Worm (Caenorhabditis elegans) whole organism, late embryonic: ENCODE measurements around the gene AC3.5.

Experiments used
- K09A11.1 ChIP-seq: sonication (generic microtip); optimal IDR thresholded peaks from 2 replicates; lab custom pipeline; 2017; ENCODE audit warnings: antibody characterized with exemption, mild to moderate bottlenecking, missing genetic modification characterization, missing compliant biosample characterization; ENCODE audit not compliant: insufficient read depth
- T23F11.4 ChIP-seq: fragments of 200-800 bp; sonication (Bioruptor generic); optimal IDR thresholded peaks from 2 replicates; lab custom pipeline; 2018; ENCODE audit warnings: mild to moderate bottlenecking, missing genetic modification characterization, missing compliant biosample characterization
- ahr-1 ChIP-seq: sonication (generic microtip); optimal IDR thresholded peaks from 2 replicates; lab custom pipeline; 2016; ENCODE audit warnings: missing genetic modification characterization, missing compliant biosample characterization
- ama-1 ChIP-seq: fragments of 150-350 bp; optimal IDR thresholded peaks from 2 replicates; lab custom pipeline; 2014
- ceh-18 ChIP-seq: sonication (generic microtip); optimal IDR thresholded peaks from 2 replicates; lab custom pipeline; 2016; ENCODE audit warnings: missing genetic modification characterization, missing compliant biosample characterization
- ceh-2 ChIP-seq: sonication (generic microtip); optimal IDR thresholded peaks from 2 replicates; lab custom pipeline; 2016; ENCODE audit warnings: missing genotype, missing genetic modification characterization, missing compliant biosample characterization
- ceh-30 ChIP-seq: fragments of 150-350 bp; optimal IDR thresholded peaks from 2 replicates; lab custom pipeline; 2014; ENCODE audit warnings: missing biosample characterization, missing genetic modification characterization
- ceh-31 ChIP-seq: sonication (generic microtip); optimal IDR thresholded peaks from 2 replicates; lab custom pipeline; 2016; ENCODE audit warnings: missing genetic modification characterization, missing compliant biosample characterization
- ceh-34 ChIP-seq: sonication (generic microtip); optimal IDR thresholded peaks from 2 replicates; lab custom pipeline; 2016; ENCODE audit warnings: mild to moderate bottlenecking, missing genetic modification characterization, missing compliant biosample characterization
- ceh-6 ChIP-seq: fragments of 200-800 bp; sonication (Bioruptor generic); optimal IDR thresholded peaks from 2 replicates; lab custom pipeline; 2018; ENCODE audit warnings: mild to moderate bottlenecking, missing genetic modification characterization, missing compliant biosample characterization
- ceh-9 ChIP-seq: sonication (generic microtip); optimal IDR thresholded peaks from 2 replicates; lab custom pipeline; 2016; ENCODE audit warnings: mild to moderate bottlenecking, missing genetic modification characterization, inconsistent platforms, missing compliant biosample characterization
- elt-2 ChIP-seq: sonication (generic microtip); optimal IDR thresholded peaks from 2 replicates; lab custom pipeline; 2016; ENCODE audit warnings: missing genetic modification reagents, missing genetic modification characterization, missing compliant biosample characterization
- ets-4 ChIP-seq: sonication (generic microtip); optimal IDR thresholded peaks from 2 replicates; lab custom pipeline; 2016; ENCODE audit warnings: missing genetic modification characterization, missing compliant biosample characterization
- fkh-10 ChIP-seq: fragments of 150-350 bp; optimal IDR thresholded peaks from 2 replicates; lab custom pipeline; 2014; ENCODE audit warnings: missing biosample characterization, missing genetic modification reagents, missing genetic modification characterization
- fkh-6 ChIP-seq: sonication (generic microtip); optimal IDR thresholded peaks from 2 replicates; lab custom pipeline; 2016; ENCODE audit warnings: missing genetic modification characterization, missing compliant biosample characterization
- hlh-13 ChIP-seq: fragments of 200-800 bp; sonication (Bioruptor generic); optimal IDR thresholded peaks from 2 replicates; lab custom pipeline; 2018; ENCODE audit warnings: mild to moderate bottlenecking, missing genetic modification characterization, missing compliant biosample characterization
- hlh-30 ChIP-seq: sonication (generic microtip); optimal IDR thresholded peaks from 2 replicates; lab custom pipeline; 2017; ENCODE audit warnings: antibody characterized with exemption, missing genetic modification characterization, missing compliant biosample characterization; ENCODE audit not compliant: insufficient read depth
- hlh-8 ChIP-seq: sonication (generic microtip); optimal IDR thresholded peaks from 2 replicates; lab custom pipeline; 2016; ENCODE audit warnings: missing genotype, missing genetic modification characterization, missing compliant biosample characterization
- nfya-1 ChIP-seq: sonication (generic microtip); optimal IDR thresholded peaks from 2 replicates; lab custom pipeline; 2017; ENCODE audit warnings: missing genetic modification characterization, mild to moderate bottlenecking, missing compliant biosample characterization, antibody characterized with exemption, moderate library complexity
- nhr-232 ChIP-seq: sonication (generic microtip); optimal IDR thresholded peaks from 2 replicates; lab custom pipeline; 2016; ENCODE audit warnings: missing genetic modification characterization, missing compliant biosample characterization
- npax-4 ChIP-seq: sonication (generic microtip); optimal IDR thresholded peaks from 2 replicates; lab custom pipeline; 2016; ENCODE audit warnings: missing genetic modification characterization, missing compliant biosample characterization
- odd-2 ChIP-seq: sonication (generic microtip); optimal IDR thresholded peaks from 2 replicates; lab custom pipeline; 2017; ENCODE audit warnings: antibody characterized with exemption, mild to moderate bottlenecking, missing genetic modification characterization, missing compliant biosample characterization
- pat-9 ChIP-seq: fragments of 200-800 bp; sonication (Bioruptor generic); optimal IDR thresholded peaks from 2 replicates; lab custom pipeline; 2018; ENCODE audit warnings: mild to moderate bottlenecking, missing genetic modification characterization, moderate library complexity, missing compliant biosample characterization
- pax-1 ChIP-seq: fragments of 150-350 bp; optimal IDR thresholded peaks from 2 replicates; lab custom pipeline; 2014; ENCODE audit warnings: missing biosample characterization, missing genetic modification characterization
- pha-2 ChIP-seq: sonication (generic microtip); optimal IDR thresholded peaks from 2 replicates; lab custom pipeline; 2017; ENCODE audit warnings: mild to moderate bottlenecking, missing genetic modification characterization, missing compliant biosample characterization
- sdc-2 ChIP-seq: sonication (generic microtip); optimal IDR thresholded peaks from 2 replicates; lab custom pipeline; 2016; ENCODE audit warnings: missing genotype, missing genetic modification characterization, missing compliant biosample characterization
- sox-4 ChIP-seq: sonication (generic microtip); optimal IDR thresholded peaks from 2 replicates; lab custom pipeline; 2017; ENCODE audit warnings: mild to moderate bottlenecking, missing genetic modification characterization, inconsistent platforms, missing compliant biosample characterization
- syd-9 ChIP-seq: sonication (generic microtip); optimal IDR thresholded peaks from 2 replicates; lab custom pipeline; 2016; ENCODE audit warnings: mild to moderate bottlenecking, missing genetic modification characterization, moderate library complexity, missing compliant biosample characterization
- tbx-7 ChIP-seq: sonication (generic microtip); optimal IDR thresholded peaks from 2 replicates; lab custom pipeline; 2016; ENCODE audit warnings: missing genotype, missing genetic modification characterization, missing compliant biosample characterization
- ttx-3 ChIP-seq: sonication (generic microtip); optimal IDR thresholded peaks from 2 replicates; lab custom pipeline; 2016; ENCODE audit warnings: missing genetic modification reagents, missing genetic modification characterization, missing compliant biosample characterization
- unc-42 ChIP-seq: sonication (generic microtip); optimal IDR thresholded peaks from 2 replicates; lab custom pipeline; 2016; ENCODE audit warnings: missing genotype, missing genetic modification characterization, missing compliant biosample characterization
- unc-86 ChIP-seq: sonication (generic microtip); optimal IDR thresholded peaks from 2 replicates; lab custom pipeline; 2016; ENCODE audit warnings: missing genetic modification characterization, missing compliant biosample characterization
- zip-5 ChIP-seq: sonication (generic microtip); optimal IDR thresholded peaks from 2 replicates; lab custom pipeline; 2016; ENCODE audit warnings: missing genetic modification characterization, missing compliant biosample characterization
- ztf-16 ChIP-seq: sonication (generic microtip); optimal IDR thresholded peaks from 2 replicates; lab custom pipeline; 2017; ENCODE audit warnings: missing genetic modification characterization, missing compliant biosample characterization

AC3.5 gene

DNA sequence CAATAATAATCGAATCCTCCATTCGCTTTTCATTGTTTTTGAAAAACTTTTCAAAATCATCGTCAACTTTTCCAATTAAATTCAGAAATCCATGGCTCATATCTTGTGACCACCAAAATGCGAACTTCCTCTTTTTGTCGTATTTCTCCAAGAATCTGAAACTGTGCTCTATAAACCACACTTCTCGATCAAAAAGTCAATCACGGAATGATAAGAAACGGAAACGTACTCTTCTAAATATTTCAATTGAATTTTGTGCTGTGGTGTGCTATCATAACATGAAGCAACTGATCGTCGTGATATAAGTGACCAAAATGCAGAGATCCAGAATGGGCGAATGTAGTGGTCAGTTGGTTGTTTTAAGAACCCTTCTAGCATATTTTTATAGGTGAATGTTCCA, 16.4 kb downstream of the AC3.5 start:
- TF ChIP-seq sox-4: no peak

DNA sequence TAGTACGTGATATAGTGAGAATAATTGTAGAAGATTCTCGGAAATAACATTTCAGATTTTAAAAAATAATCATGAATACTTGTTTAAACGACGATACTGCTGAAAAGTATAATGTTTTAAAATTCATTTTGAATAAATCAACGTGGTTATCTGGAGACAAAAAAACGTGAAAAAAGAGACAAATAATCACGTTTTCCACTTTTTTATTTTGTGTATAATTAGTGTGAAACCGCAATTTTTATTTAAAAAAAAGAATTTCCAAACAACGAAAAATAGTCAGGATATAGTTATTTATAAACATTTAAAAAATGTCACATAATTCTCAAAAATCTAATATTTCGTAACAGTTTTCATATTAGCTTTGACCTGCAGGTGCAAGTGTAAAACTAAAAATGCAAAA, 18.0 kb downstream of the AC3.5 start, which contains the start of gene F15H10.7:
Gene F15H10.7, minus strand, starts transcription at position 101 of the 400 bp plus-strand sequence.
- TF ChIP-seq fkh-6 (tag; lab: Kevin White, UChicago): no peak
- no peak for TF ChIP-seq ceh-30 (tag; lab: Kevin White, UChicago)
- no peak for TF ChIP-seq T23F11.4 (GFP tag; lab: Kevin White, UChicago)
- no peak for TF ChIP-seq hlh-8 (tag; lab: Kevin White, UChicago)
- TF ChIP-seq npax-4 (tag; lab: Kevin White, UChicago): no peak
- no peak for TF ChIP-seq ama-1 (lab: Kevin White, UChicago)
- no peak for TF ChIP-seq zip-5 (tag; lab: Kevin White, UChicago)

DNA sequence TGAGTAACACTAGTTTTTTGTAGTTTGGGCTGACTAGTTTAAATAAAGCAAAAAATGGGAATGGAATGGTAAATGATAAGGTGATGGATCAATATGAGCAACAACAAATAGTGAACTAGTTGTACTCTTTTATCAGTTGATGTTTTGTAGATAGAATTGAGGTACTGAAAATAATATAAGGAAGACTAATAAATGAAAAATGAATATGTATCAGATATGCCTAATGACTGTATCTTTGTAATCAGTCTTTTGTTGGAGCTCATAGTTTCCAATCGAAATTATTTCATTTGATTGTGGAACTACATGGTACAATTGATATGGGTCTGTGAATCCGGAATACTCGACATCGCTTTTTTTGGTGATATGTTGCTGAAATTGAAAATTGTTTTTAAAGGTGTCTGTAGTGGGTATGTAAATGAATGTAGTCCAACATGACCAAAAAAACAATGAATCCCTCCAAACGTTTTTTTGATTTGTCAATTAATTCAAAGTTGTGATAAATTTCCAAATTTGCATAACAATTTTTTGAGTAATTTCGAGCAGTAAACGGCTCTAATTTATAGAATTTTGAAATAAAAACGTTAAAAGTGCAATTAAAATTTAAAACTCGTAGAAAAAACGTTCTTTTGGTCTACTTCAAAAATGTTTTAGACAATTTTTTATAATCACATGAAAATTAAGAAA, 21.8 kb downstream of the AC3.5 start, which contains the start of gene F15H10.12:
Gene F15H10.12, minus strand, starts transcription at position 51 of the 684 bp plus-strand sequence.
- TF ChIP-seq K09A11.1 (tag; lab: Kevin White, UChicago) (no peak), nfya-1 (tag; lab: Kevin White, UChicago) (no peak), ceh-18 (tag; lab: Kevin White, UChicago) (no peak)
- TF ChIP-seq, all 69 proteins: peak for 0

ce11 chrV:10414610-10415009, 26.3 kb downstream of the AC3.5 start, which contains the start of gene F15H10.9:
Gene F15H10.9, minus strand, starts transcription at chrV:10414710.
- no peak for TF ChIP-seq pax-1 (tag; lab: Kevin White, UChicago)
- TF ChIP-seq syd-9 (tag; lab: Kevin White, UChicago): no peak
- TF ChIP-seq elt-2: no peak
- TF ChIP-seq unc-86 (tag; lab: Kevin White, UChicago): no peak
- no peak for TF ChIP-seq ceh-34 (tag; lab: Kevin White, UChicago)
- no peak for TF ChIP-seq ceh-31 (tag; lab: Kevin White, UChicago)
- TF ChIP-seq hlh-13 (GFP tag; lab: Kevin White, UChicago): no peak
- TF ChIP-seq hlh-8 (tag; lab: Kevin White, UChicago): no peak
- no peak for TF ChIP-seq pha-2 (tag; lab: Kevin White, UChicago)
- no peak for TF ChIP-seq odd-2
- no peak for TF ChIP-seq ceh-2 (tag; lab: Kevin White, UChicago)
- TF ChIP-seq ceh-9: no peak
- TF ChIP-seq ceh-18 (tag; lab: Kevin White, UChicago): no peak
- TF ChIP-seq ets-4: no peak
- TF ChIP-seq ahr-1 (tag; lab: Kevin White, UChicago): no peak
- no peak for TF ChIP-seq ttx-3 (tag; lab: Kevin White, UChicago)
- TF ChIP-seq nhr-232 (tag; lab: Kevin White, UChicago): no peak

ce11 chrV:10416925-10417324, 28.6 kb downstream of the AC3.5 start, which contains the start of gene F15H10.10:
Gene F15H10.10, minus strand, starts transcription at chrV:10417025.
- TF ChIP-seq hlh-30 (tag; lab: Kevin White, UChicago) (no peak), pat-9 (no peak), sdc-2 (tag; lab: Kevin White, UChicago) (no peak), syd-9 (tag; lab: Kevin White, UChicago) (no peak), unc-42 (no peak), npax-4 (tag; lab: Kevin White, UChicago) (no peak), fkh-10 (GFP tag; lab: Kevin White, UChicago) (no peak)
- TF ChIP-seq, all 69 proteins: peak for 0

ce11 chrV:10418961-10419360, 30.6 kb downstream of the AC3.5 start, which contains the start of gene F15H10.5:
Gene F15H10.5, minus strand, starts transcription at chrV:10419061.
- TF ChIP-seq pha-2 (tag; lab: Kevin White, UChicago): no peak
- no peak for TF ChIP-seq ceh-31 (tag; lab: Kevin White, UChicago)
- no peak for TF ChIP-seq ceh-30 (tag; lab: Kevin White, UChicago)
- no peak for TF ChIP-seq T23F11.4 (GFP tag; lab: Kevin White, UChicago)
- TF ChIP-seq tbx-7 (tag; lab: Kevin White, UChicago): no peak
- no peak for TF ChIP-seq nfya-1 (tag; lab: Kevin White, UChicago)
- no peak for TF ChIP-seq ztf-16
- TF ChIP-seq ceh-6: no peak
- TF ChIP-seq, all 69 proteins: peak for 0
